Worm (Caenorhabditis elegans): ENCODE data around the gene K12D12.4.

ce11 chrII:11854749-11855148 is 10.8 kb downstream of the K12D12.4 start:
- TF ChIP-seq skn-1 (tag; optimal IDR thresholded peaks at IDR 0.05) (no peak), elt-3 (tag; optimal IDR thresholded peaks at IDR 0.05) (no peak), unc-62 (GFP tag; optimal IDR thresholded peaks at IDR 0.05) (no peak), lin-39 (tag; optimal IDR thresholded peaks at IDR 0.05) (no peak), sma-9 (GFP tag; optimal IDR thresholded peaks at IDR 0.05) (no peak), sma-9 (tag; optimal IDR thresholded peaks at IDR 0.05) (no peak), gmeb-1 (tag; optimal IDR thresholded peaks at IDR 0.05) (no peak), lsy-2 (tag; optimal IDR thresholded peaks at IDR 0.05) (no peak)

All from whole organism, L2 larva.